Worm (Caenorhabditis elegans) whole organism, L4 larva: ENCODE data around the gene srx-31.
"Not testable (repeated sequence)": the region's sequence is repeated elsewhere in the genome, so short reads cannot be mapped to it uniquely, and the experiment has no call there.

Source experiments
- D1046.2 ChIP-seq: fragments of 200-800 bp; sonication (Bioruptor generic); IDR thresholded peaks from 2 replicates; pipeline ENCODE4 v1.3.6; 2022; ENCODE audit warnings: missing genetic modification characterization, missing compliant biosample characterization
- ceh-82 ChIP-seq: sonication (generic microtip); optimal IDR thresholded peaks from 2 replicates; lab custom pipeline; 2017; ENCODE audit warnings: missing biosample characterization, missing genetic modification characterization
- jun-1 ChIP-seq: fragments of 150-350 bp; optimal IDR thresholded peaks from 2 replicates; lab custom pipeline; 2014; ENCODE audit warnings: missing biosample characterization, missing genetic modification reagents, missing genetic modification characterization
- nhr-77 ChIP-seq: fragments of 150-350 bp; optimal IDR thresholded peaks from 2 replicates; lab custom pipeline; 2014; ENCODE audit warnings: missing biosample characterization, missing genetic modification characterization
- unc-62 ChIP-seq, 3 experiments: fragments of 150-350 bp in 1 of 3; sonication (generic microtip); optimal IDR thresholded peaks in 2 of 3; peaks in 1 of 3; 1 replicate in 1 of 3; 2 replicates in 2 of 3; lab custom pipeline; 2014 to 2017; ENCODE audit warnings: missing biosample characterization in 3 of 3, missing genetic modification characterization in 3 of 3, missing genetic modification reagents in 3 of 3, missing genotype in 1 of 3
- zag-1 ChIP-seq: fragments of 150-350 bp; optimal IDR thresholded peaks from 2 replicates; lab custom pipeline; 2014; ENCODE audit warnings: missing biosample characterization, missing genetic modification characterization
- zip-11 ChIP-seq: fragments of 200-800 bp; sonication (Bioruptor generic); IDR thresholded peaks from 2 replicates; pipeline ENCODE4 v1.3.6; 2022; ENCODE audit warnings: missing genetic modification characterization, missing compliant biosample characterization
- ztf-11 ChIP-seq: fragments of 150-350 bp; optimal IDR thresholded peaks from 2 replicates; lab custom pipeline; 2014; ENCODE audit warnings: missing biosample characterization, missing genetic modification characterization

DNA sequence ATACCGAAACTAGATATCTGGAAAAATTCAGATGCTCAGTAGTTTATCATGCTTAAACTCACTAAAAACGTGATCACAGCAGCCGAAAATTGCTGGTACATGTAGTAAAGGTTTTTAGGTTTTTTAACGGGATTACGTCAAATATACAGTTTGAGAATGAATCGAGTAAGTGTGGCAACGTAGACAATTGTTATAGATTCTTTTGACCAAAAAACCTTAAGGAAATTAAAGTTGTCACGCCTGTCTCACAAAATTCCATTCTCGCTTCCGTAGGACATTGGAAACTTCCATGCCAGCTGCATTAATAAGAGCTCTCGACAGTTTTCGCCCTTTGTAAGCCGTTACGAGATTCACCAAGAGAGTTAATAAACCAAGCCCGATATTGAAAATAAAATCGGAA, at the start of gene srx-31:
- TF ChIP-seq nhr-77 (tag; lab: Kevin White, UChicago); zag-1 (tag; lab: Kevin White, UChicago); zip-11 (GFP tag; lab: Robert Waterston, UW); jun-1 (tag; lab: Kevin White, UChicago); D1046.2 (GFP tag; lab: Robert Waterston, UW); ztf-11 (tag; lab: Kevin White, UChicago); unc-62 (GFP tag; optimal IDR thresholded peaks at IDR 0.05 in 1 of 2; lab: Kevin White, UChicago); unc-62 (tag; optimal IDR thresholded peaks at IDR 0.05; lab: Kevin White, UChicago); ceh-82 (tag; lab: Kevin White, UChicago): not testable (repeated sequence)
